Fruit fly (Drosophila melanogaster) whole organism, wandering third instar larva: ENCODE measurements around the gene CG43312.

Source experiments
- Dfd ChIP-seq: fragments of >200 bp; optimal IDR thresholded peaks from 2 replicates; lab custom pipeline; 2017; ENCODE audit warnings: missing biosample characterization, missing genetic modification characterization
- Dif ChIP-seq: fragments of 200-275, 200-300 bp; sonication (Bioruptor generic); optimal IDR thresholded peaks from 2 replicates; lab custom pipeline; 2018; ENCODE audit warnings: missing biosample characterization, missing genetic modification characterization; ENCODE audit not compliant: partially characterized antibody
- GATAd ChIP-seq: sonication (Bioruptor generic); optimal IDR thresholded peaks from 2 replicates; lab custom pipeline; 2016; ENCODE audit warnings: missing biosample characterization, missing genetic modification characterization
- HLH106 ChIP-seq: fragments of 200-800 bp; optimal IDR thresholded peaks from 3 replicates; lab custom pipeline; 2019; ENCODE audit warnings: missing biosample characterization, mild to moderate bottlenecking, missing genetic modification characterization, moderate library complexity
- Hr78 ChIP-seq: fragments of >200 bp; optimal IDR thresholded peaks from 2 replicates; lab custom pipeline; 2017; ENCODE audit warnings: missing biosample characterization, missing genetic modification characterization
- Jra ChIP-seq: sonication (Bioruptor generic); optimal IDR thresholded peaks from 2 replicates; lab custom pipeline; 2016; ENCODE audit warnings: missing biosample characterization, missing genetic modification characterization
- Mio ChIP-seq: sonication (Bioruptor generic); optimal IDR thresholded peaks from 2 replicates; lab custom pipeline; 2016; ENCODE audit warnings: missing biosample characterization, missing genetic modification characterization
- Rel ChIP-seq, 2 experiments: fragments of 200-800 bp; sonication (Bioruptor generic) in 1 of 2; optimal IDR thresholded peaks; 2 replicates in 1 of 2; 3 replicates in 1 of 2; lab custom pipeline; 2016 to 2019; ENCODE audit warnings: mild to moderate bottlenecking in 2 of 2, missing biosample characterization in 2 of 2, missing genetic modification characterization in 2 of 2, moderate library complexity in 1 of 2
- dmrt93B ChIP-seq: fragments of 200-800 bp; sonication (Bioruptor generic); optimal IDR thresholded peaks from 2 replicates; lab custom pipeline; 2018; ENCODE audit warnings: missing biosample characterization, mild to moderate bottlenecking, missing genetic modification characterization
- fru ChIP-seq: fragments of 200-800 bp; sonication (Bioruptor generic); optimal IDR thresholded peaks from 3 replicates; lab custom pipeline; 2016; ENCODE audit warnings: missing biosample characterization, mild to moderate bottlenecking, missing genetic modification characterization
- psq ChIP-seq: fragments of 200-800 bp; sonication (Bioruptor generic); optimal IDR thresholded peaks from 3 replicates; lab custom pipeline; 2017; ENCODE audit warnings: missing biosample characterization, mild to moderate bottlenecking, missing genetic modification characterization, moderate library complexity
- rgr ChIP-seq: fragments of 200-800 bp; sonication (Bioruptor generic); optimal IDR thresholded peaks from 3 replicates; lab custom pipeline; 2016; ENCODE audit warnings: missing biosample characterization, mild to moderate bottlenecking, missing genetic modification characterization
- sage ChIP-seq: fragments of 200-800 bp; sonication (Bioruptor generic); optimal IDR thresholded peaks from 2 replicates; lab custom pipeline; 2016; ENCODE audit warnings: missing biosample characterization, mild to moderate bottlenecking, missing genetic modification characterization
- sv ChIP-seq: fragments of 200-800 bp; sonication (Bioruptor generic); optimal IDR thresholded peaks from 3 replicates; lab custom pipeline; 2016; ENCODE audit warnings: missing biosample characterization, missing genetic modification characterization

DNA sequence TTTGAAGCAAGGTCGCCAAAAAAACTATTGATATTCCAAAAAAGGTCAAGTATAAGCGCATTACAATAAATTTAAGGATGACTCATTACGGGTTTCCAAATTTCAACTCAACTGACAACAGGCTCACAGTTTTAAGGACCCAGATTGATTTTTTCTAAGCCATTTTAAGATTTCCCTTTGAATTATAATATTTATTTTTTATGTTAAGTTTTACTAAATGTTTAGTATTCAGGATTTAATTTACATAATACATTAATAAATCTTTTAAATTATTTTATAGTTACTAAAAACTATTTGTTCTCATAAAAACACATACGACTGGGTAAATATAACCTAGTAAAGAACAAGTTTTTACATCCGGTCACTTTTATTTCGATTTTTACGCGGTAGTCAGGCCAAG, 3.7 kb downstream of the CG43312 start, which contains the start of gene CG43329:
- no peak for TF ChIP-seq Hr78 (GFP tag; lab: Kevin White, UChicago)
- TF ChIP-seq Jra: no peak
- TF ChIP-seq rgr (GFP tag; lab: Kevin White, UChicago): no peak
- no peak for TF ChIP-seq Dfd
- no peak for TF ChIP-seq dmrt93B
- TF ChIP-seq sage (GFP tag; lab: Kevin White, UChicago): no peak
- no peak for TF ChIP-seq fru (GFP tag; lab: Kevin White, UChicago)
- no peak for TF ChIP-seq psq (GFP tag; lab: Kevin White, UChicago)
- TF ChIP-seq sv (GFP tag; lab: Kevin White, UChicago): no peak
- no peak for TF ChIP-seq Dif (GFP tag; lab: Kevin White, UChicago)
- no peak for TF ChIP-seq Rel (GFP tag; optimal IDR thresholded peaks at IDR 0.05; lab: Kevin White, UChicago)
- no peak for TF ChIP-seq Rel (tag; optimal IDR thresholded peaks at IDR 0.05; lab: Kevin White, UChicago)
- no peak for TF ChIP-seq Mio (GFP tag; lab: Kevin White, UChicago)
- TF ChIP-seq GATAd (GFP tag; lab: Kevin White, UChicago): no peak
- TF ChIP-seq HLH106 (tag; lab: Kevin White, UChicago): no peak
